Worm (Caenorhabditis elegans): ENCODE measurements around the gene trk-1.

trk-1 gene

ce11 chrX:8971461-8971860, 20.7 kb upstream of the trk-1 start (continued):
- TF ChIP-seq ceh-100 (GFP tag; IDR thresholded peaks at IDR 0.05) (peak; percentile 50; the same call in 1 of the 2 replicates), hrde-1 (tag; optimal IDR thresholded peaks at IDR 0.05; ENCODE audit: borderline replicate concordance) (peak; percentile 65), B0035.1 (tag; optimal IDR thresholded peaks at IDR 0.05) (peak; percentile 23), let-526 (GFP tag; IDR thresholded peaks at IDR 0.05) (0 out of 2 replicates have a peak, but pooled peaks have one; percentile 25)

DNA sequence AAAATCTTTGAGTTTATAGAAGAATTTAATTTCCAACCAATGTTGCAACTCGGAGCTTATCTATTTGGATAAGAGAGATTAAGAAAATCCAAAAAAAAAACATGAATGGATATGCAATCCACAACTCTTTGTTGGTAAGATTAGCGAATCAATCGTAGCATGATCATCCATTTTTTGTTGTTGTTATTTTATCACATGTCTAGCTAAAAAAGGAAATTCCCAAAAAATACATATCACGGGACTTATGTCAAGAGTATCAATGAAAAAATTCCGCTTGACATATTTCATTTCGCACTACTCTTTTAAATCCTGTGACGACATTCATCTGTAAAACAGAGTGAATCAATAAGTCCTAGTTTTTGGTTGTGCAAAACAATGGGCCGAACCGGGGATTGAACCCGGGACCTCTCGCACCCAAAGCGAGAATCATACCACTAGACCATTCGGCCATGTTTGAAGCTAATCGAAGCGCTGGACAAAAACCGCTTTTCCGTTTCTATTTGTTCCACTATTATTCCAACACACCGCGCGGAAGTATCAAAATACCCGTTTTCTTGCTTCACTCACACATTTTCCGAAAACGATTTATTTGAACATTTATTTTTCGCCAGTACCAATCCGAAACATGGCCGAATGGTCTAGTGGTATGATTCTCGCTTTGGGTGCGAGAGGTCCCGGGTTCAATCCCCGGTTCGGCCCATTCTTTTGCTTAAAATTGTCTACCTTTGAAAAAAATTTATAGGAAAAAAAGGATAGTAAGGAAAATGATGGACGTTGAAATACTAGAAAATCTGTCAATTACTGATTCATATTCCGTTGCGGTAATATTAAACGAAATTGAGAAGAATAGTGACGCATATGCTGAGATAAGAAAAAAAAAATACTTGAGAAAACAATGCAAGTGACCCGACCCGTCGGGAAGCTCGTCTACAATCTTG, 18.6 kb upstream of the trk-1 start:
- no peak for TF ChIP-seq ztf-6 (GFP tag; IDR thresholded peaks at IDR 0.05)
- no peak for TF ChIP-seq ceh-79 (tag; optimal IDR thresholded peaks at IDR 0.05)
- TF ChIP-seq T26A5.8 (tag; optimal IDR thresholded peaks at IDR 0.05): peak; percentile 34
- peak; percentile 6 for TF ChIP-seq nhr-80 (tag; optimal IDR thresholded peaks at IDR 0.05)
- peak; percentile 87 for TF ChIP-seq tbp1 (GFP tag; optimal IDR thresholded peaks at IDR 0.05)
- TF ChIP-seq ztf-26 (tag; optimal IDR thresholded peaks at IDR 0.05): peak; percentile 75
- TF ChIP-seq sptf-2 (GFP tag; optimal IDR thresholded peaks at IDR 0.05): no peak
- peak; percentile 49 for TF ChIP-seq T07F8.4 (tag; optimal IDR thresholded peaks at IDR 0.05)
- TF ChIP-seq nfya-1 (tag; optimal IDR thresholded peaks at IDR 0.05; ENCODE audit: borderline replicate concordance, insufficient read depth): no peak
- no peak for TF ChIP-seq snpc-1.3 (tag; optimal IDR thresholded peaks at IDR 0.05; ENCODE audit: insufficient read depth)
- TF ChIP-seq Y53G8AR.9 (GFP tag; conservative IDR thresholded peaks at IDR 0.05): no peak
- TF ChIP-seq ZK185.1 (tag; optimal IDR thresholded peaks at IDR 0.05; ENCODE audit: poor library complexity, severe bottlenecking): peak; percentile 54
- no peak for TF ChIP-seq C17E4.6 (GFP tag; IDR thresholded peaks at IDR 0.05)
- no peak for TF ChIP-seq Y67H2A.10 (GFP tag; conservative IDR thresholded peaks at IDR 0.05)
- TF ChIP-seq rcor-1 (GFP tag; IDR thresholded peaks at IDR 0.05): no peak
- peak; percentile 7 for TF ChIP-seq F23B12.7 (tag; optimal IDR thresholded peaks at IDR 0.05; ENCODE audit: insufficient read depth)
- no peak for TF ChIP-seq Y53F4B.3 (GFP tag; IDR thresholded peaks at IDR 0.05)
- peak; percentile 36 for TF ChIP-seq atf-7 (tag; optimal IDR thresholded peaks at IDR 0.05)
- no peak for TF ChIP-seq K12H6.12 (tag; optimal IDR thresholded peaks at IDR 0.05)
- TF ChIP-seq bed-2 (GFP tag; IDR thresholded peaks at IDR 0.05): no peak
- 0 out of 2 replicates have a peak, but pooled peaks have one; percentile 16 for TF ChIP-seq attf-3 (GFP tag; conservative IDR thresholded peaks at IDR 0.05)
- TF ChIP-seq lin-40 (tag; optimal IDR thresholded peaks at IDR 0.05): peak; percentile 62
- no peak for TF ChIP-seq akir-1 (GFP tag; optimal IDR thresholded peaks at IDR 0.05)
- TF ChIP-seq madf-10 (tag; optimal IDR thresholded peaks at IDR 0.05): no peak
- peak; percentile 54; the same call in 1 of the 2 replicates for TF ChIP-seq madf-3 (GFP tag; IDR thresholded peaks at IDR 0.05)
- TF ChIP-seq chd-7 (tag; optimal IDR thresholded peaks at IDR 0.05): peak; percentile 20
- peak; percentile 13 for TF ChIP-seq somi-1 (GFP tag; optimal IDR thresholded peaks at IDR 0.05)
- TF ChIP-seq rec-8 (tag; optimal IDR thresholded peaks at IDR 0.05): peak; percentile 23 to 51
- peak; percentile 72 for TF ChIP-seq hmg-1.2 (GFP tag; IDR thresholded peaks at IDR 0.05)
- TF ChIP-seq aptf-3 (GFP tag; IDR thresholded peaks at IDR 0.05): no peak
- TF ChIP-seq zim-3 (tag; optimal IDR thresholded peaks at IDR 0.05): no peak
- TF ChIP-seq nhr-179 (tag; optimal IDR thresholded peaks at IDR 0.05): no peak
- no peak for TF ChIP-seq sdz-38 (tag; optimal IDR thresholded peaks at IDR 0.05)
- TF ChIP-seq him-1 (tag; optimal IDR thresholded peaks at IDR 0.05): peak; percentile 46
- no peak for TF ChIP-seq ekl-4 (GFP tag; IDR thresholded peaks at IDR 0.05)
- TF ChIP-seq snpc-3.4 (tag; optimal IDR thresholded peaks at IDR 0.05): no peak
- TF ChIP-seq lag-1 (GFP tag; IDR thresholded peaks at IDR 0.05): no peak
- TF ChIP-seq hrde-1 (tag; optimal IDR thresholded peaks at IDR 0.05; ENCODE audit: borderline replicate concordance): peak; percentile 2
- TF ChIP-seq die-1 (tag; optimal IDR thresholded peaks at IDR 0.05): peak; percentile 87
- no peak for TF ChIP-seq K11D2.4 (GFP tag; IDR thresholded peaks at IDR 0.05)

All from whole organism, young adult.